Worm (Caenorhabditis elegans) whole organism, mixed stage, embryonic: Measurements from ENCODE around the gene gst-26.
"Not testable (repeated sequence)": the region's sequence is repeated elsewhere in the genome, so short reads cannot be mapped to it uniquely, and the experiment has no call there.

Experiments
- bed-3 ChIP-seq: fragments of 200-800 bp; sonication (Bioruptor generic); optimal IDR thresholded peaks from 3 replicates; lab custom pipeline; 2018; ENCODE audit warnings: mild to moderate bottlenecking, missing genetic modification characterization, moderate library complexity, missing compliant biosample characterization
- ceh-43 ChIP-seq: fragments of 200-800 bp; sonication (Bioruptor generic); optimal IDR thresholded peaks from 2 replicates; lab custom pipeline; 2018; ENCODE audit warnings: mild to moderate bottlenecking, missing genetic modification characterization, moderate library complexity, missing compliant biosample characterization
- ceh-83 ChIP-seq: fragments of 200-800 bp; sonication (Bioruptor generic); optimal IDR thresholded peaks from 2 replicates; lab custom pipeline; 2018; ENCODE audit warnings: mild to moderate bottlenecking, missing genetic modification characterization, missing compliant biosample characterization
- ces-1 ChIP-seq: fragments of 150-350 bp; optimal IDR thresholded peaks from 2 replicates; lab custom pipeline; 2014; ENCODE audit warnings: missing biosample characterization, missing genetic modification reagents, missing genetic modification characterization
- cnd-1 ChIP-seq: fragments of 200-800 bp; sonication (Bioruptor generic); optimal IDR thresholded peaks from 2 replicates; lab custom pipeline; 2018; ENCODE audit warnings: mild to moderate bottlenecking, missing genetic modification characterization, missing compliant biosample characterization
- drap-1 ChIP-seq: fragments of 200-800 bp; sonication (Bioruptor generic); optimal IDR thresholded peaks from 3 replicates; lab custom pipeline; 2018; ENCODE audit warnings: mild to moderate bottlenecking, missing genetic modification characterization, missing compliant biosample characterization
- elt-1 ChIP-seq: sonication (generic microtip); optimal IDR thresholded peaks from 2 replicates; lab custom pipeline; 2017; ENCODE audit warnings: missing genetic modification characterization, mild to moderate bottlenecking, missing compliant biosample characterization, antibody characterized with exemption, moderate library complexity, borderline replicate concordance; ENCODE audit not compliant: insufficient read depth
- elt-3 ChIP-seq: fragments of 150-350 bp; optimal IDR thresholded peaks from 2 replicates; lab custom pipeline; 2014; ENCODE audit warnings: missing biosample characterization, missing genetic modification characterization
- flh-1 ChIP-seq: fragments of 200-800 bp; sonication (Bioruptor generic); optimal IDR thresholded peaks from 2 replicates; lab custom pipeline; 2018; ENCODE audit warnings: mild to moderate bottlenecking, missing genetic modification characterization, moderate library complexity, missing compliant biosample characterization
- ham-2 ChIP-seq: fragments of 200-800 bp; sonication (Bioruptor generic); optimal IDR thresholded peaks from 2 replicates; lab custom pipeline; 2018; ENCODE audit warnings: mild to moderate bottlenecking, missing genetic modification characterization, missing compliant biosample characterization
- hlh-1 ChIP-seq: fragments of 150-350 bp; optimal IDR thresholded peaks from 2 replicates; lab custom pipeline; 2014; ENCODE audit warnings: missing biosample characterization, missing genetic modification reagents, missing genetic modification characterization
- lin-13 ChIP-seq: fragments of 150-350 bp; optimal IDR thresholded peaks from 2 replicates; lab custom pipeline; 2014; ENCODE audit warnings: missing biosample characterization, missing genetic modification characterization
- lin-32 ChIP-seq: fragments of 200-800 bp; sonication (Bioruptor generic); optimal IDR thresholded peaks from 2 replicates; lab custom pipeline; 2018; ENCODE audit warnings: mild to moderate bottlenecking, missing genetic modification characterization, missing compliant biosample characterization
- lsy-2 ChIP-seq: fragments of 150-350 bp; optimal IDR thresholded peaks from 2 replicates; lab custom pipeline; 2014; ENCODE audit warnings: missing biosample characterization, missing genetic modification characterization
- mab-5 ChIP-seq: fragments of 150-350 bp; optimal IDR thresholded peaks from 2 replicates; lab custom pipeline; 2014; ENCODE audit warnings: missing biosample characterization, missing genetic modification characterization
- mls-2 ChIP-seq: sonication (generic microtip); optimal IDR thresholded peaks from 2 replicates; lab custom pipeline; 2016; ENCODE audit warnings: mild to moderate bottlenecking, missing genetic modification characterization, moderate library complexity, missing compliant biosample characterization
- nhr-2 ChIP-seq: fragments of 150-350 bp; optimal IDR thresholded peaks from 2 replicates; lab custom pipeline; 2014; ENCODE audit warnings: missing biosample characterization, missing genetic modification characterization
- nhr-237 ChIP-seq: fragments of 150-350 bp; optimal IDR thresholded peaks from 2 replicates; lab custom pipeline; 2014; ENCODE audit warnings: missing biosample characterization, missing genetic modification characterization
- nhr-28 ChIP-seq: fragments of 150-350 bp; optimal IDR thresholded peaks from 2 replicates; lab custom pipeline; 2014; ENCODE audit warnings: missing biosample characterization, missing genetic modification characterization
- nhr-76 ChIP-seq: sonication (generic microtip); optimal IDR thresholded peaks from 2 replicates; lab custom pipeline; 2017; ENCODE audit warnings: missing biosample characterization, missing genetic modification characterization
- pha-4 ChIP-seq: fragments of 150-350 bp; optimal IDR thresholded peaks from 2 replicates; lab custom pipeline; 2018; ENCODE audit warnings: missing biosample characterization, missing genetic modification reagents, missing genetic modification characterization
- sem-2 ChIP-seq: fragments of 200-800 bp; sonication (Bioruptor generic); optimal IDR thresholded peaks from 2 replicates; lab custom pipeline; 2018; ENCODE audit warnings: mild to moderate bottlenecking, missing genetic modification characterization, missing compliant biosample characterization
- snpc-4 ChIP-seq: fragments of 150-350 bp; optimal IDR thresholded peaks from 2 replicates; lab custom pipeline; 2014; ENCODE audit warnings: missing biosample characterization, missing genetic modification characterization
- sptf-1 ChIP-seq: sonication (generic microtip); optimal IDR thresholded peaks from 2 replicates; lab custom pipeline; 2017; ENCODE audit warnings: mild to moderate bottlenecking, missing genetic modification characterization, moderate library complexity, missing compliant biosample characterization
- tbx-8 ChIP-seq: fragments of 200-800 bp; sonication (Bioruptor generic); optimal IDR thresholded peaks from 2 replicates; lab custom pipeline; 2018; ENCODE audit warnings: mild to moderate bottlenecking, missing genetic modification characterization, moderate library complexity, missing compliant biosample characterization
- unc-120 ChIP-seq: sonication (generic microtip); optimal IDR thresholded peaks from 2 replicates; lab custom pipeline; 2017; ENCODE audit warnings: missing genetic modification characterization, missing compliant biosample characterization; ENCODE audit not compliant: poor library complexity, severe bottlenecking
- unc-39 ChIP-seq: fragments of 150-350 bp; optimal IDR thresholded peaks from 2 replicates; lab custom pipeline; 2014; ENCODE audit warnings: missing biosample characterization, missing genetic modification characterization
- unc-62 ChIP-seq: fragments of 150-350 bp; optimal IDR thresholded peaks from 2 replicates; lab custom pipeline; 2014; ENCODE audit warnings: missing biosample characterization, missing genetic modification reagents, missing genetic modification characterization
- zip-8 ChIP-seq: fragments of 150-350 bp; optimal IDR thresholded peaks from 2 replicates; lab custom pipeline; 2014; ENCODE audit warnings: missing biosample characterization, missing genetic modification characterization

Gene gst-26

ce11 chrII:15143729-15144128 is 20.6 kb downstream of the gst-26 start:
- no peak for TF ChIP-seq ceh-43 (GFP tag; lab: Kevin White, UChicago)
- TF ChIP-seq mls-2 (tag; lab: Kevin White, UChicago) = no peak

DNA sequence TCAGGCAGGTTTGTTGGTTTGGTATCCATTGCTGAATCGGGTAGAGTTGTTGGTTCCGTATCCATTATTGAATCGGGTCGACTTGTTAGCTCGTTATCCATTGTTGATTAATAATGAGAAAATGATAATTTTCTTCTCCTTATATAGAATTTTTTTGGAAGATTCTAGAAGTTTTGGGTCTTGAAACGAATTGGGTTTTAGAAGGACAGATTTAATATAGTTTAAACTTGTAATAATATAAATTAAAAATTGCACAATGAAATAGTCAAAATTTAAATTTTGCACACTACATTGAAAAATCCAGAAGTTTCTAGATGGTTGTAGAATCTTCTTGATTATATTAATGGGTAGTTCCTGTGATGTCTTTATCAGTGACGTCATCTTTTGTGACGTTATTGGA is 23.5 kb downstream of the gst-26 start, which contains the start of gene Y53F4B.26:
Y53F4B.26 (minus strand) TSS at position 101 of the 400 bp plus-strand sequence.
- not testable (repeated sequence) for TF ChIP-seq nhr-2; elt-3 (tag; lab: Kevin White, UChicago); lin-32

- TF ChIP-seq lin-13 (tag; lab: Kevin White, UChicago) (no peak), nhr-237 (tag; lab: Kevin White, UChicago) (no peak), cnd-1 (tag; lab: Kevin White, UChicago) (no peak), nhr-2 (no peak), tbx-8 (GFP tag; lab: Kevin White, UChicago) (no peak), sem-2 (GFP tag; lab: Kevin White, UChicago) (no peak), drap-1 (GFP tag; lab: Kevin White, UChicago) (no peak), nhr-28 (tag; lab: Kevin White, UChicago) (no peak), flh-1 (GFP tag; lab: Kevin White, UChicago) (no peak), ham-2 (GFP tag; lab: Kevin White, UChicago) (no peak), sptf-1 (tag; lab: Kevin White, UChicago) (no peak), unc-39 (tag; lab: Kevin White, UChicago) (no peak), snpc-4 (tag; lab: Kevin White, UChicago) (no peak), bed-3 (GFP tag; lab: Kevin White, UChicago) (no peak), elt-1 (tag; lab: Kevin White, UChicago) (no peak), ces-1 (no peak), mab-5 (no peak), lsy-2 (no peak), ceh-43 (GFP tag; lab: Kevin White, UChicago) (no peak)
Observed at ce11 chrII:15135886-15136285, 28.5 kb downstream of the gst-26 start, which contains the start of gene Y53F4B.25. Gene Y53F4B.25, plus strand, starts transcription at chrII:15136186.

DNA sequence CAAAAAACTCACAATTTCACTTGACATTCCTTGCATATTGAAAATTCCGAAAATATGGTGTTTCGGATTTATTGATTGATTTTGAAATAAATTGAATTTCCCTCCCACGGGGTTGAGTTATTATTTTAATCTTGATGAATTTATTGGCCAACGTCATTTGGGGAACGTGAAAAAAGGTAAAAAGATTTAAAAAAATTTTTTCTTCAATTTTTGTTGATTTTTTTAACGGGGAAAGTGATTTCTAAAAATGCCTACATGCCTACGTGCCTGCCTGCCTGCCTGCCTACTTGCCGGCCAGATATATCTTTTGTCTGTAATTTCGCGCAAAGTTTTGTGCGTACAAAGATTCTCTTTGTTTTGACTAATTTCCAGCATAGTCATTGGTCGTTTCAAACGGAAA is 30.0 kb downstream of the gst-26 start, which contains the start of gene Y53F4B.24:
Y53F4B.24 (minus strand) TSS at position 101 of the 400 bp plus-strand sequence.
- TF ChIP-seq ceh-43 (GFP tag; lab: Kevin White, UChicago) = no peak
- TF ChIP-seq nhr-76 = no peak

DNA sequence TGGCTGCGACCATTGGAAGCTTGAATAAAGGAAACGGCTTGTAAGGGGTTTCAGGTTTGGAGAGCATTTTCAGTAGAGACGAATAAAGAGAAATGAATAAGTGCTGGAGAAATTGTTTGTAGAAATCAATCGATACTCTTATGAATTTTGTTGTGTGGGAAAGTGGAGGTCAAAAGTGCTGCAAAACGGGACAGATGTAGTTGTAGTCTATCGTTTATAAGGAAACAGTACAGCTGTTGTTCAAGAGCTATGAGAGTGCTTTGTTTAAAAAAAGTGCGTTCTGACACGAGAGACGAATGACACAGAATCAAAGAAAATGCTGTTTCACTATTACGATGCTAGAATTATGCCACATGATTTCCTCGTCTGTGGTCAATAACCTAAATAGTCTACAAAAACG is 33.8 kb downstream of the gst-26 start, which contains the start of gene Y53F4B.62:
Y53F4B.62 (minus strand) TSS at position 101 of the 400 bp plus-strand sequence.
- TF ChIP-seq bed-3 (GFP tag; lab: Kevin White, UChicago) = no peak
- TF ChIP-seq lin-13 (tag; lab: Kevin White, UChicago) = no peak
- no peak for TF ChIP-seq hlh-1
- TF ChIP-seq ceh-83 (GFP tag; lab: Kevin White, UChicago) = no peak
- TF ChIP-seq zip-8 = no peak
- TF ChIP-seq mls-2 (tag; lab: Kevin White, UChicago) = no peak
- no peak for TF ChIP-seq elt-1 (tag; lab: Kevin White, UChicago)
- no peak for TF ChIP-seq ces-1
- no peak for TF ChIP-seq elt-3 (tag; lab: Kevin White, UChicago)
- no peak for TF ChIP-seq nhr-2
- no peak for TF ChIP-seq lsy-2
- TF ChIP-seq pha-4 (tag; lab: Kevin White, UChicago) = no peak
- no peak for TF ChIP-seq mab-5
- no peak for TF ChIP-seq unc-62

DNA sequence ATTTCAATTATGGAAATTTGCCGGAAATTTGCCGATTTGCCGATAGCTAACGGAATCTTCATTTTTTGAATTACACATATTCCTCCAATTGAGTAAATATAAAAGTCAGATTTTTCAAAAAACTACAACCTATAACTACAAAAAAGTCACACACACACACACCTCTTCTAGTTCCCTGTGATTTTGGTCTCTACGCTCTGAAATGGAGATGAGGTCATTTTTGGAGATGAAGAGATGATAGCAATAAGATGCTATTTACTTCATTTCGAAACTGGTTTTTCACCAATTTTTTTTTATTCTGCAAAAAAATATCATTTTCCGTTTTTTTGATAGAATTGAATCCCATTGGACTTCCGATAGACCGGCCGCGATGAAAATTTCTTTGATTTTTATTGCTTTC is 40.2 kb downstream of the gst-26 start, which contains the start of gene Y53F4B.23:
Y53F4B.23 (plus strand) TSS at position 312 of the 400 bp plus-strand sequence.
- TF ChIP-seq unc-120 = no peak
- no peak for TF ChIP-seq unc-62
- TF ChIP-seq lsy-2 = no peak
- no peak for TF ChIP-seq snpc-4 (tag; lab: Kevin White, UChicago)
- TF ChIP-seq elt-3 (tag; lab: Kevin White, UChicago) = no peak
